Worm (Caenorhabditis elegans): ENCODE data around the gene ZC239.16.

ZC239.16 gene

DNA sequence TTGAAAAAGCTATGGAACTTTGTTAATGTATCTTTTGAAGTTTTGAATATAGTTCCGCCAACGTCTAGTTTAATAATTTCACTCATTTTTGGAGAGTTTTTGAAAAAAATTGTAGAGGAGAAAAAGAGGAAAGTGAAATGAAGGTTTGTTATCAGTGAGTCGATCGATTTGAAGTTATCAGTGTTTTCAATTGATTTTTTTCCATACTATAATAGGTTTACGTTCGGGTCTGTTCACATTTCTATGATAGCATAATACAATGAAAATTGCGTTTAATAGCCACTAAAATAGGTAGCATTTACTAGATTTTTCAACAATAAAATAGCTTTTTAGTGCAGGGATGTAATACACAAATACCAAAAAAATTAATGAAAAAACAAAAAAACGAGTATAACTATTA lies at the start of gene ZC239.16:
ZC239.16 (minus strand) TSS at position 120 of the 400 bp plus-strand sequence.
- TF ChIP-seq fos-1 (tag; optimal IDR thresholded peaks at IDR 0.05), result peak; percentile 63
- TF ChIP-seq C34F6.9 (tag; optimal IDR thresholded peaks at IDR 0.05), result no peak

DNA sequence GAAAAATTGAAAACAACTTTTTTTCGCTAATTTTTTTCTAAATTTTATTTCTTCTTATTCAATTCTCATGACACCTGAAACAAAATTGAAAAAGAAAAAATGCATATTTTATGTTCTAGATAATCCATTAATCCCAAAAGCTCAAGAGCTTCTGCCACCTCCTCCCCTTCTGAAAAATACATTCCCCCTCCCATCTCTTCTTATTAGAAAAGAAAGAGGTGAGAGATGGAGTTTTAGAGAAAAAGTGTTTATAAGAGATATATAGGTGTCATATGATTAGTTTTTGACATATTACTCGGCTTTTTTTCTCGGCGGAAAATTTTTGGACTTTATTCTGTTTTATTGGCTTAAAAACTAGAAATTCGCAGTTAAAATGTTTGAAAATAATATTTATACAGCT lies 45.5 kb upstream of the ZC239.16 start:
- TF ChIP-seq lsy-2 (tag; optimal IDR thresholded peaks at IDR 0.05), result peak in 1 of 2 experiments; percentile 38
- TF ChIP-seq unc-55 (GFP tag; optimal IDR thresholded peaks at IDR 0.05), result peak; percentile 66
- no peak for TF ChIP-seq sem-4 (tag; optimal IDR thresholded peaks at IDR 0.05)
- TF ChIP-seq C34F6.9 (tag; optimal IDR thresholded peaks at IDR 0.05), result peak; percentile 66

DNA sequence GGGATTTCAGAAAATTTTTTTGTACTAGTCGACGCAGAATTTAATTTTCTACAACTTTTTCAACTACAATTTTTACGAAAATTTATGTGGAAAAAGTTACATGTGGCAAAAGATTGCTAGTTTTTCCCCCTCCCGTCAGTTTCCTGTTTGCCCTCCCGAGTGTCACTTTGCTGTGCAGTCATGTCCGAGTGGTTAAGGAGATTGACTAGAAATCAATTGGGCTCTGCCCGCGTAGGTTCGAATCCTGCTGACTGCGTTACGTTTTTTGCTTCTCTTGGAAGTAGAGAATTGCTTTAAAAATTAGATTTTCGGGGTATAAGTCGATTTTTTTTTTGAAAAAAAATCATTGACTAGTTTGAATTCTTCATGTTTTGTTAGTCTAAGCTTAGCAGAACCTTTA lies 42.7 kb upstream of the ZC239.16 start:
- peak; percentile 12 for TF ChIP-seq crh-2 (tag; optimal IDR thresholded peaks at IDR 0.05)
- TF ChIP-seq snpc-4 (tag; optimal IDR thresholded peaks at IDR 0.05), result no peak

DNA sequence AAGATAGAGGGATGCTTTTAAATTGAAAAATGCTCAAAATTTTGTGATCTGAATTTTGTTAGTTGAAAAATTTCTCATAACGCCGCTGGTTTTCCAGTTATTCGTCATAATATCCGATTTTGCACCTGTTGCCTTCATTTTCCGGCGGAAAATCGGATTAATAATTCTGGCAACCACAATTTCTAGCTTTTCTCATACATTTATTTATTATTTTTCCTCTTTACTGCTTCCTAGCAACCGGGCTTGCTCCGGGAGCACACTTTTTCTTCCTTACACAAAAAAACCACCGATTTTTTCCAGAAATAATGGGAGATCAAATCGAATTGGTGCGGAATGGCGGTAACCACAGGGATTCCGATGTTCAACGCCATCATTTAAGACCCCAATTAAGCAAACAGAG lies 42.2 kb upstream of the ZC239.16 start, which contains the start of gene F02E11.7:
F02E11.7 (plus strand) TSS at position 301 of the 400 bp plus-strand sequence.
- TF ChIP-seq nhr-129 (tag; optimal IDR thresholded peaks at IDR 0.05), result no peak
- no peak for TF ChIP-seq alr-1 (tag; optimal IDR thresholded peaks at IDR 0.05)
- no peak for TF ChIP-seq nhr-10 (tag; optimal IDR thresholded peaks at IDR 0.05)
- TF ChIP-seq skn-1 (tag; optimal IDR thresholded peaks at IDR 0.05), result no peak

DNA sequence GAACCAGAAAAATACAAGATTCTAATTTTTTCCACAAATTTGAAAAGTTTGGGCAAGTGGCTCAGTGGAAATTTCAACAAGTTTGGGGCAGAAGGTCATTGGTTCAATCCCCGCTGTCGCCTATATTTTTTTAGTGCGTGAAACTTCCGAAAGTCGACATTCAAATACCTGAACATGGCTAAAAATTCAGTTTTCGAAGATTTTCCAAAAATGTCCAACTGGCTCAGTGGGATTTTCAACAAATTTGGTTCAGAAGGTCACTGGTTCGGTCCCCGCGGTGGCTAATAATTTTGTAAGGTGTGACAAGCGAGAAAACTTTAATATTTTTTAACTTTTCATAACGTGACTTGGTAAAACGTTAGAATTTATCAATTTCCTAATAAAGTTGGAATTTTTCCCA lies 39.6 kb upstream of the ZC239.16 start:
- TF ChIP-seq nhr-237 (tag; optimal IDR thresholded peaks at IDR 0.05), result no peak
- TF ChIP-seq C34F6.9 (tag; optimal IDR thresholded peaks at IDR 0.05), result no peak

DNA sequence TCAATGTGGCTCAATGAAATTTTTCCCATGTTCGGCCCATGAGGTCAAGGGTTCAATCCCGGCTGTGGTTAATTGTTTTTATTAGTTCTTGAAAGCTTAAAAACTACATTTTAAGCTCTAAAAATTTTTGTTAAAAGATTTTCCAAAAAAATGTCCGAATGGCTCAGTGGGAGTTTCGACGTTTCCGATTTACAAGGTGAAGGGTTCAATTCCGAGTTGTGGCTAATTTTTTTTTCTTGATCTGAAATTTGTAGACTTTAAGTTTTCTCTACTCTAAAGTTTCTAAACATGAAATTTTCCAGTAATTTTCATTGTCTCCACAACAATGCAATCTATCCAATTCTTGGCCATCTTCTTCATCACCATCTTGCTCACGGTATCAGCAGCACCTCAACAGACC lies 37.4 kb upstream of the ZC239.16 start, which contains the start of gene F02E11.2:
F02E11.2 (plus strand) TSS at position 301 of the 400 bp plus-strand sequence.
- TF ChIP-seq sma-9 (GFP tag; optimal IDR thresholded peaks at IDR 0.05) (no peak), sma-9 (tag; optimal IDR thresholded peaks at IDR 0.05) (no peak), sma-3 (GFP tag; optimal IDR thresholded peaks at IDR 0.05) (no peak), F13H6.1 (tag; optimal IDR thresholded peaks at IDR 0.05) (no peak), unc-62 (GFP tag; optimal IDR thresholded peaks at IDR 0.05) (no peak), aly-2 (tag; optimal IDR thresholded peaks at IDR 0.05) (no peak), snpc-4 (tag; optimal IDR thresholded peaks at IDR 0.05) (no peak), lin-11 (tag; optimal IDR thresholded peaks at IDR 0.05) (no peak), nhr-237 (tag; optimal IDR thresholded peaks at IDR 0.05) (no peak), elt-3 (tag; optimal IDR thresholded peaks at IDR 0.05) (no peak), nhr-10 (tag; optimal IDR thresholded peaks at IDR 0.05) (no peak), nhr-23 (tag; optimal IDR thresholded peaks at IDR 0.05) (no peak), mbf-1 (tag; optimal IDR thresholded peaks at IDR 0.05) (no peak), unc-39 (tag; optimal IDR thresholded peaks at IDR 0.05) (no peak), R02D3.7 (tag; optimal IDR thresholded peaks at IDR 0.05) (no peak), lin-13 (GFP tag; optimal IDR thresholded peaks at IDR 0.05) (no peak), blmp-1 (tag; optimal IDR thresholded peaks at IDR 0.05; ENCODE audit: insufficient read depth) (no peak), mdl-1 (tag; optimal IDR thresholded peaks at IDR 0.05) (no peak), egl-27 (tag; optimal IDR thresholded peaks at IDR 0.05) (no peak)

DNA sequence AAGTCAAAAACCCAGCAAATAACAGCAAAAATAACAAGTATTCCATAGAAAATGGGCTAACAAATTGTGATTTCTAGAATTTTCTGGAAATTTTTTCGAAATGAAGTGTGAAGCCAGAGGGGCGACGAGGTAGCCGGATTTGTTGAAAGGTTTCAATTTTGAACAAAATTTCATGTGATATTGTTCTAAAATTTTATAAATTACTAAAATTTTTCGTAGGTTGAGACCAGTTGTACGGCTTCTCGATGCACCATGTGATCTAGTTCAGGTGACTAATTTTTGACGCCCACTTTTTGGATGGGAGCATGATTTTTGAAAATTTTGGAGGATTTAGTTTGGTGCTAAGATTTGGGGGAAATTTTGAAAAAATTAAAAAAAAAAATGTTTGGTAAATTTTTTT lies 34.1 kb upstream of the ZC239.16 start, which contains the start of gene gcy-19:
gcy-19 (minus strand) TSS at position 101 of the 400 bp plus-strand sequence.
- TF ChIP-seq dmd-4 (tag; optimal IDR thresholded peaks at IDR 0.05) (no peak), ceh-82 (tag; optimal IDR thresholded peaks at IDR 0.05) (no peak), unc-39 (tag; optimal IDR thresholded peaks at IDR 0.05) (no peak), nhr-23 (tag; optimal IDR thresholded peaks at IDR 0.05) (no peak), sem-4 (tag; optimal IDR thresholded peaks at IDR 0.05) (no peak), mdl-1 (tag; optimal IDR thresholded peaks at IDR 0.05) (no peak), nhr-25 (tag; optimal IDR thresholded peaks at IDR 0.05) (no peak), sma-3 (GFP tag; optimal IDR thresholded peaks at IDR 0.05) (no peak), lsy-2 (tag; optimal IDR thresholded peaks at IDR 0.05) (no peak)

Measured in whole organism, L2 larva.